Worm (Caenorhabditis elegans): ENCODE results near the gene C32D5.12.

C32D5.12 gene

DNA sequence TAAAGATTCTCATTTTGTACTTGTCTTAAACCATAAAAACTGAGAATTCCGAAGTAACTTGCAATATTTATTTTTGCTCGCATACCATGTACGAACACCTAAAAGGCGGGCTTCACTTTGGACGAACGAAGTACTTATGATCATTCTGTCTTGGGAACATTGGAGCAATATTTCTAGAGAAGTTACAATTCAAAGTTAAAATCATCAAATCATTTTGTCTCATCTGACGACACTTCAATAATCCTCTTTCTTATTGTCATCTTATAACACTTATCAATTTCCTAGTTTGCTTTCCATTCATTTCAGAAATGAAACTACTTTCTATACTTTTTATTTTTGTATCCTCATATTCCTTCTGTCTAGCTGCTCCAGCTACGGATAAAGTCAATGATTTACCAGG lies 7.9 kb upstream of the C32D5.12 start, which contains the start of gene ctsa-4.1:
Gene ctsa-4.1 (plus strand): TSS at position 301 of the 400 bp plus-strand sequence.
- TF ChIP-seq efl-1 (optimal IDR thresholded peaks at IDR 0.05) (no peak), efl-1 (GFP tag; optimal IDR thresholded peaks at IDR 0.05 in 1 of 2) (peak in 1 of 2 experiments; percentile 24), lin-39 (tag; optimal IDR thresholded peaks at IDR 0.05) (no peak), lin-15B (tag; optimal IDR thresholded peaks at IDR 0.05) (no peak)

DNA sequence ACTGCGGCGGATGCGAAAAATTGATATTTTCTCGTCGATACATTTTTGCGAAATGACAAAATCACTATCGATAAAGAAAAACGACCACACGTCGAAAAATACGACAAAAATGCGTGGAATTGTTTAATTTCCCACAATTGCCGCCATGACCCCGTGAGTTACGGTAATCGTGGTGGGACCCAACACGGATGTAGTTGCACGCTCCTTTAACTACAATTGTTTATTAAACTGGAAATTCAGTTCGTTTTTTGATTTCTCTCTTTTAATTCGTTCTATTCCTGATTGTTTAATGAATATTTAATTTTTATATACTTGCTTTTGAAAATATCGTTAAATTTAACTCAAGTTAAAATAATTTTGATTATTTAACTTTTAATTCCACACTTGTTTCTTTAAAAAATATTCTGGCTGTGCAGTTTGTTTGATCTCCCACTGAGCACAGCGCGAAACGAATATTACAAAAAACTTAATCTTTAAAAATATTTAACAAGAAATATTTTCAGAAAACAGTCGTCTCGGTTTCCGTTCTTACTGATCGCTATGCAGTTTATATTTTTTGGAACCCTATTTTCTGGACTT lies 6.5 kb upstream of the C32D5.12 start, which contains the start of the genes ani-2 and clec-88:
Gene ani-2 (minus strand): TSS at position 131 of the 579 bp plus-strand sequence.
Gene clec-88 (plus strand): TSS at position 486 of the 579 bp plus-strand sequence.
- TF ChIP-seq ceh-82 (tag; optimal IDR thresholded peaks at IDR 0.05) (no peak), nhr-20 (tag; optimal IDR thresholded peaks at IDR 0.05) (no peak), hlh-17 (GFP tag; optimal IDR thresholded peaks at IDR 0.05; ENCODE audit: borderline replicate concordance) (no peak), tlp-1 (tag; optimal IDR thresholded peaks at IDR 0.05) (no peak), xbp-1 (tag; optimal IDR thresholded peaks at IDR 0.05) (no peak), ets-5 (GFP tag; IDR thresholded peaks at IDR 0.05) (no peak), nhr-90 (tag; optimal IDR thresholded peaks at IDR 0.05; ENCODE audit: poor library complexity) (no peak), ceh-88 (GFP tag; IDR thresholded peaks at IDR 0.05) (no peak), aha-1 (tag; optimal IDR thresholded peaks at IDR 0.05) (no peak)

DNA sequence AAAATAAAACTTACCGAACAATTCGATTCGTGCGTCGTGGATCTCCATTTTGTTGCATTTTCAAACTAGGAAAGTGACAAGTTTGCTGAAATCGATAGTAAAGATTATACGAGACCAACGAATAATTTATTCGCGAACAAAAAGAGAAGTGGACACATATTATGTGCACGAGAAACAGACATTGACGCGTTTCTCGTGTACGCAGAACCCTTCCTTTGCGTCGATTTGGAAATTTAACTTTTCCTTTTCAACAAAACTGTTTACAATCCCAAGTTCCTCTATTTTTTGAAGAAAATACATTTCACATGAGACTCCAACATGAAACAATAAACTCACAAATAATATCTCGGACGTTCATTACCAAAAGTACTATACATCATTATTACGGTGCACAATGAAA lies 2.0 kb upstream of the C32D5.12 start, which contains the start of gene K10B2.4:
Gene K10B2.4 (minus strand): TSS at position 138 of the 400 bp plus-strand sequence.
- TF ChIP-seq ets-5 (GFP tag; IDR thresholded peaks at IDR 0.05) (no peak), snpc-4 (tag; optimal IDR thresholded peaks at IDR 0.05) (peak; percentile 53), snu-23 (GFP tag; optimal IDR thresholded peaks at IDR 0.05) (peak; percentile 83), hlh-4 (tag; optimal IDR thresholded peaks at IDR 0.05) (no peak), grh-1 (GFP tag; IDR thresholded peaks at IDR 0.05) (0 out of 2 replicates have a peak, but pooled peaks have one; percentile 34), C34B4.2 (tag; optimal IDR thresholded peaks at IDR 0.05) (no peak), lin-14 (GFP tag; optimal IDR thresholded peaks at IDR 0.05) (peak; percentile 82), egl-13 (tag; optimal IDR thresholded peaks at IDR 0.05) (no peak), isw-1 (GFP tag; IDR thresholded peaks at IDR 0.05) (no peak), Y116A8C.19 (tag; optimal IDR thresholded peaks at IDR 0.05; ENCODE audit: borderline replicate concordance) (no peak), ceh-88 (GFP tag; IDR thresholded peaks at IDR 0.05) (no peak), blmp-1 (tag; optimal IDR thresholded peaks at IDR 0.05) (peak; percentile 94), nhr-19 (GFP tag; conservative IDR thresholded peaks at IDR 0.05) (peak; percentile 54), tlp-1 (tag; optimal IDR thresholded peaks at IDR 0.05) (no peak), unc-98 (GFP tag; IDR thresholded peaks at IDR 0.05) (no peak), lir-3 (tag; optimal IDR thresholded peaks at IDR 0.05; ENCODE audit: poor library complexity) (peak; percentile 3), rnt-1 (tag; optimal IDR thresholded peaks at IDR 0.05) (peak; percentile 78), pqm-1 (tag; optimal IDR thresholded peaks at IDR 0.05) (no peak), fkh-10 (GFP tag; optimal IDR thresholded peaks at IDR 0.05) (no peak), C04F5.9 (tag; optimal IDR thresholded peaks at IDR 0.05) (peak; percentile 5), mab-9 (GFP tag; IDR thresholded peaks at IDR 0.05) (no peak), fkh-4 (tag; optimal IDR thresholded peaks at IDR 0.05; ENCODE audit: borderline replicate concordance) (no peak), sup-37 (GFP tag; optimal IDR thresholded peaks at IDR 0.05) (no peak), unc-62 (GFP tag; optimal IDR thresholded peaks at IDR 0.05) (no peak), hlh-17 (GFP tag; optimal IDR thresholded peaks at IDR 0.05; ENCODE audit: borderline replicate concordance) (no peak), lsy-2 (tag; optimal IDR thresholded peaks at IDR 0.05) (peak; percentile 72 to 85), hpl-2 (GFP tag; optimal IDR thresholded peaks at IDR 0.05) (peak; percentile 9), zag-1 (tag; optimal IDR thresholded peaks at IDR 0.05) (no peak), nhr-47 (tag; optimal IDR thresholded peaks at IDR 0.05) (peak; percentile 74), dpl-1 (GFP tag; optimal IDR thresholded peaks at IDR 0.05) (peak; percentile 56 to 77 (median 75)), alr-1 (tag; optimal IDR thresholded peaks at IDR 0.05; ENCODE audit: borderline replicate concordance) (no peak), nhr-28 (tag; optimal IDR thresholded peaks at IDR 0.05) (no peak), nhr-20 (tag; optimal IDR thresholded peaks at IDR 0.05) (peak; percentile 82), efl-1 (optimal IDR thresholded peaks at IDR 0.05) (peak; percentile 77 to 79), efl-1 (GFP tag; optimal IDR thresholded peaks at IDR 0.05 in 1 of 2) (peak; percentile 64 to 97), mdl-1 (tag; optimal IDR thresholded peaks at IDR 0.05) (no peak), nhr-12 (tag; optimal IDR thresholded peaks at IDR 0.05) (no peak), dsc-1 (tag; optimal IDR thresholded peaks at IDR 0.05) (peak; percentile 53), irx-1 (tag; optimal IDR thresholded peaks at IDR 0.05) (peak; percentile 23), nhr-77 (tag; optimal IDR thresholded peaks at IDR 0.05) (peak; percentile 49), aly-2 (tag; optimal IDR thresholded peaks at IDR 0.05) (no peak)

Data from whole organism, L1 larva.